Fruit fly (Drosophila melanogaster) whole organism: ENCODE measurements around the gene sna.

Source experiments
- CG8478 ChIP-seq: fragments of >200 bp; optimal IDR thresholded peaks from 2 replicates; lab custom pipeline; 2018; ENCODE audit warnings: inconsistent platforms
- Dll ChIP-seq: fragments of >200 bp; optimal IDR thresholded peaks from 2 replicates; lab custom pipeline; 2017
- EcR ChIP-seq, 2 experiments: fragments of >200 bp; optimal IDR thresholded peaks; 2 replicates each; lab custom pipeline; 2017; ENCODE audit warnings: missing biosample characterization in 2 of 2, missing genetic modification characterization in 2 of 2, missing genetic modification reagents in 2 of 2
- pan ChIP-seq: fragments of >200 bp; optimal IDR thresholded peaks from 2 replicates; lab custom pipeline; 2017
- psq ChIP-seq: fragments of >200 bp; optimal IDR thresholded peaks from 2 replicates; lab custom pipeline; 2017
- usp ChIP-seq: fragments of >200 bp; optimal IDR thresholded peaks from 2 replicates; lab custom pipeline; 2017; ENCODE audit warnings: missing biosample characterization, missing genetic modification characterization, mixed read lengths

DNA sequence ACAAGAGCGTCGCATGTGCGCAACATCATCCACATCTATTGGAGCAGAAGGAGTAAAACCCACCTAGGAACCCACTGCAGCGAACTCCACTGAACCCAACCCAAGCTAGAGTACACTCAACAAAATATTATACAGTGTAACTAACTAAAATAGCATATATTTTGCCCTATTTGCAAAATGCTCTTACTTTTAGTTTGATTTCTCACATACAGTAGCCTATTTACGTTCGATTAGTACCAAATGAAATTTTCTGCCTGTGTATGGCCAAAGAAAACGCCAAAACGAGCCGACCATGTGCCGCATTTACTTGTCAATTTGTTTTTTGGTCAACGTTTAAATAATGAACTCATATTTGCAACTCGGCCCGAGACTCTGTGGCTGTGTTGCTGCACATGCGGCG, 9.3 kb downstream of the sna start:
- TF ChIP-seq psq (lab: Kevin White, UChicago) (no peak), EcR (GFP tag; optimal IDR thresholded peaks at IDR 0.05; lab: Kevin White, UChicago) (no peak), Dll (no peak), pan (no peak), usp (no peak), CG8478 (no peak)
